Worm (Caenorhabditis elegans): ENCODE results near the gene pdha-1.

The pdha-1 gene

DNA sequence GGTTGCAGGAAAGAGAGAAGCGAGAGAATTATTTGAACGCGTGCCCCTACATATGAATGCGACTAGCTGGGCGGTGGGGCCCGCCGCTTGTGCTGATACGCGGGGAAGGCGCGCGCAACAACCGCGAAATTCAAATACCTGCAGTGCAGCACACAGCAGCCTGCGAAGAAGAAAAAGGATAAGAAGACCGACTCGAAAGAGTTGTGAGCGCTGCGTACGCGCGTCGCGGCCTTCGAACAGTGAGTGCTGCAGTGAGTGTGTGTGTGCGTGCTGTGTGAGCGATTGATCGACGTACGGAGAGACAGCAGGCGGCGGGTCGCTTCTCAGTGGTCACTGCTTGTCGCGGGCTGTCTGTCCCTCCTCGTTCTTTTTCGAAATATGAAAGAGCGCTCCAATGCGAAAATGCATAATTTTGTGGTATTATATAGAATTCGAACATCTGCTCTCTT is 37.8 kb upstream of the pdha-1 start (continued):
- TF ChIP-seq arid-1 (GFP tag; conservative IDR thresholded peaks at IDR 0.05) (peak; percentile 76), snpc-1.2 (GFP tag; IDR thresholded peaks at IDR 0.05) (no peak), pqm-1 (tag; optimal IDR thresholded peaks at IDR 0.05) (peak; percentile 32), hmg-1.1 (GFP tag; IDR thresholded peaks at IDR 0.05) (peak; percentile 97), dmd-6 (GFP tag; IDR thresholded peaks at IDR 0.05) (peak; percentile 91), D1046.2 (GFP tag; IDR thresholded peaks at IDR 0.05) (peak; percentile 60; the same call in 1 of the 2 replicates), F10B5.3 (tag; optimal IDR thresholded peaks at IDR 0.05) (peak; percentile 82), ceh-20 (GFP tag; IDR thresholded peaks at IDR 0.05) (peak; percentile 93), nhr-42 (GFP tag; IDR thresholded peaks at IDR 0.05) (0 out of 2 replicates have a peak, but pooled peaks have one; percentile 62), Y48G9A.11 (GFP tag; IDR thresholded peaks at IDR 0.05) (0 out of 2 replicates have a peak, but pooled peaks have one; percentile 14), nhr-25 (tag; optimal IDR thresholded peaks at IDR 0.05; ENCODE audit: borderline replicate concordance, insufficient read depth) (peak; percentile 86), unc-39 (tag; optimal IDR thresholded peaks at IDR 0.05) (no peak), ceh-32 (tag; optimal IDR thresholded peaks at IDR 0.05; ENCODE audit: poor library complexity) (peak; percentile 53), daf-16 (GFP tag; optimal IDR thresholded peaks at IDR 0.05) (peak in 1 of 2 experiments; percentile 65), daf-16 (tag; optimal IDR thresholded peaks at IDR 0.05) (peak; percentile 70), daf-12 (tag; optimal IDR thresholded peaks at IDR 0.05) (no peak), hlh-11 (tag; optimal IDR thresholded peaks at IDR 0.05) (peak; percentile 97), mes-2 (tag; optimal IDR thresholded peaks at IDR 0.05; ENCODE audit: poor library complexity, severe bottlenecking) (peak; percentile 74), lsy-2 (tag; optimal IDR thresholded peaks at IDR 0.05) (peak; percentile 65 to 81), php-3 (GFP tag; IDR thresholded peaks at IDR 0.05) (peak; percentile 77), nhr-11 (tag; optimal IDR thresholded peaks at IDR 0.05) (peak; percentile 68), lin-39 (tag; optimal IDR thresholded peaks at IDR 0.05) (no peak), zip-2 (tag; optimal IDR thresholded peaks at IDR 0.05) (peak; percentile 34), ZK337.2 (GFP tag; IDR thresholded peaks at IDR 0.05) (peak; percentile 43; the same call in 1 of the 2 replicates), ZK546.5 (tag; optimal IDR thresholded peaks at IDR 0.05) (no peak), dmd-8 (GFP tag; IDR thresholded peaks at IDR 0.05) (0 out of 2 replicates have a peak, but pooled peaks have one; percentile 54), dpl-1 (GFP tag; optimal IDR thresholded peaks at IDR 0.05) (peak; percentile 70), mdl-1 (tag; optimal IDR thresholded peaks at IDR 0.05) (peak; percentile 52 to 81), zag-1 (tag; optimal IDR thresholded peaks at IDR 0.05) (peak; percentile 6), nhr-48 (tag; optimal IDR thresholded peaks at IDR 0.05) (peak; percentile 90), gei-8 (GFP tag; optimal IDR thresholded peaks at IDR 0.05) (peak; percentile 87), nhr-102 (tag; optimal IDR thresholded peaks at IDR 0.05) (peak; percentile 65), sdz-12 (GFP tag; optimal IDR thresholded peaks at IDR 0.05) (peak; percentile 50), nhr-28 (tag; optimal IDR thresholded peaks at IDR 0.05) (peak; percentile 57), zfp-3 (GFP tag; conservative IDR thresholded peaks at IDR 0.05) (0 out of 2 replicates have a peak, but pooled peaks have one; percentile 60), nhr-10 (tag; optimal IDR thresholded peaks at IDR 0.05) (no peak), dve-1 (tag; optimal IDR thresholded peaks at IDR 0.05; ENCODE audit: insufficient read depth) (peak; percentile 98), nhr-77 (tag; optimal IDR thresholded peaks at IDR 0.05) (peak; percentile 55), lin-29 (GFP tag; IDR thresholded peaks at IDR 0.05) (no peak), nhr-111 (GFP tag; optimal IDR thresholded peaks at IDR 0.05) (no peak), rbr-2 (tag; optimal IDR thresholded peaks at IDR 0.05) (peak; percentile 97), mdt-29 (GFP tag; IDR thresholded peaks at IDR 0.05) (peak; percentile 76), F26F4.8 (GFP tag; conservative IDR thresholded peaks at IDR 0.05) (no peak), mxl-2 (GFP tag; conservative IDR thresholded peaks at IDR 0.05) (peak; percentile 54; the same call in 1 of the 2 replicates), zfp-2 (tag; optimal IDR thresholded peaks at IDR 0.05) (peak; percentile 72), ztf-11 (tag; optimal IDR thresholded peaks at IDR 0.05) (no peak), cey-2 (tag; optimal IDR thresholded peaks at IDR 0.05; ENCODE audit: borderline replicate concordance, insufficient read depth) (no peak), lim-7 (GFP tag; IDR thresholded peaks at IDR 0.05) (peak; percentile 72), nhr-237 (tag; optimal IDR thresholded peaks at IDR 0.05) (no peak), ceh-28 (tag; optimal IDR thresholded peaks at IDR 0.05) (peak; percentile 48)
